Worm (Caenorhabditis elegans): Measurements from ENCODE around the gene C33H5.16.
A peak's percentile ranks its signal among the peaks of the same experiment; 100 is the strongest.

Gene C33H5.16

ce11 chrIV:7844333-7844973 lies 41.3 kb upstream of the C33H5.16 start (continued):
- TF ChIP-seq saeg-2 (GFP tag; IDR thresholded peaks at IDR 0.05), result no peak
- peak; percentile 42; the same call in 1 of the 2 replicates for TF ChIP-seq T26A8.4 (GFP tag; IDR thresholded peaks at IDR 0.05)
- TF ChIP-seq ces-1 (GFP tag; optimal IDR thresholded peaks at IDR 0.05), result no peak
- no peak for TF ChIP-seq gei-8 (GFP tag; optimal IDR thresholded peaks at IDR 0.05)
- peak; percentile 10 for TF ChIP-seq T20F7.1 (GFP tag; optimal IDR thresholded peaks at IDR 0.05)
- TF ChIP-seq hlh-30 (tag; optimal IDR thresholded peaks at IDR 0.05; ENCODE audit: insufficient read depth), result peak; percentile 77
- TF ChIP-seq mep-1 (tag; optimal IDR thresholded peaks at IDR 0.05), result peak; percentile 39
- no peak for TF ChIP-seq F49E8.2 (tag; optimal IDR thresholded peaks at IDR 0.05; ENCODE audit: borderline replicate concordance)
- peak; percentile 85 for TF ChIP-seq hlh-11 (tag; optimal IDR thresholded peaks at IDR 0.05)
- peak; percentile 71 for TF ChIP-seq nhr-28 (tag; optimal IDR thresholded peaks at IDR 0.05)
- peak in 1 of 2 experiments; percentile 38 for TF ChIP-seq mdl-1 (tag; optimal IDR thresholded peaks at IDR 0.05)
- no peak for TF ChIP-seq lin-39 (tag; optimal IDR thresholded peaks at IDR 0.05)
- TF ChIP-seq dmd-6 (GFP tag; IDR thresholded peaks at IDR 0.05), result peak; percentile 87
- peak; percentile 19 for TF ChIP-seq nhr-48 (tag; optimal IDR thresholded peaks at IDR 0.05)
- no peak for TF ChIP-seq egl-27 (tag; optimal IDR thresholded peaks at IDR 0.05)
- peak; percentile 69 for TF ChIP-seq pqm-1 (tag; optimal IDR thresholded peaks at IDR 0.05)
- no peak for TF ChIP-seq ceh-62 (tag; optimal IDR thresholded peaks at IDR 0.05)
- no peak for TF ChIP-seq jun-1 (tag; optimal IDR thresholded peaks at IDR 0.05)
- TF ChIP-seq unc-62 (GFP tag; optimal IDR thresholded peaks at IDR 0.05 in 1 of 2), result peak in 1 of 2 experiments; percentile 95
- no peak for TF ChIP-seq unc-62 (tag; optimal IDR thresholded peaks at IDR 0.05)

DNA sequence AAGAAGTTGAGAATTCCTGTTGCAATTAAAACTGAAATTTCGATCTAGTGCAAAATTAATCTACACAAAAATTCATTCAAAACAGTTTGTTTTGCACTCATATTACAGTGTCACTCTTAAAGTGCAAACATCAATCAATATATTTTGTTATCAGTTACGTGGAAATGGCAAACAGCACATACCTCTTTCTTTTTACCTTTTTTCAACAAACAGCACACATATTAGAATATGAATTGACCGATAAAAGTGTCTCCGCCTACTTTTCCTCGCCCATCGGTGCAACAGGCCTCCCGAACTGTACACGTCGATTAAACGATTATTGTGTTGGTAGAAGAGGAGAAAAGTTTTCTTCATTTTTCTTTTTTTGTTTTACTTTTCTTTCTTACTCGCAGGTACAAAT lies 38.1 kb upstream of the C33H5.16 start:
- TF ChIP-seq unc-62 (GFP tag; optimal IDR thresholded peaks at IDR 0.05 in 1 of 2), result no peak
- TF ChIP-seq unc-62 (tag; optimal IDR thresholded peaks at IDR 0.05), result no peak
- no peak for TF ChIP-seq ZK337.2 (GFP tag; IDR thresholded peaks at IDR 0.05)
- TF ChIP-seq D1046.2 (GFP tag; IDR thresholded peaks at IDR 0.05), result no peak
- peak; percentile 90 for TF ChIP-seq pqm-1 (tag; optimal IDR thresholded peaks at IDR 0.05)
- TF ChIP-seq vab-7 (GFP tag; IDR thresholded peaks at IDR 0.05), result no peak
- TF ChIP-seq dmd-9 (GFP tag; IDR thresholded peaks at IDR 0.05), result no peak
- TF ChIP-seq lin-15B (tag; optimal IDR thresholded peaks at IDR 0.05), result no peak
- TF ChIP-seq dmd-6 (GFP tag; IDR thresholded peaks at IDR 0.05), result peak; percentile 78
- TF ChIP-seq php-3 (GFP tag; IDR thresholded peaks at IDR 0.05), result peak; percentile 73
- 0 out of 2 replicates have a peak, but pooled peaks have one; percentile 35 for TF ChIP-seq tra-1 (GFP tag; IDR thresholded peaks at IDR 0.05)
- peak; percentile 76 for TF ChIP-seq nhr-28 (tag; optimal IDR thresholded peaks at IDR 0.05)
- TF ChIP-seq mep-1 (tag; optimal IDR thresholded peaks at IDR 0.05), result no peak
- peak in 1 of 2 experiments; percentile 1 for TF ChIP-seq hif-1 (tag; optimal IDR thresholded peaks at IDR 0.05)
- TF ChIP-seq mxl-2 (GFP tag; conservative IDR thresholded peaks at IDR 0.05), result no peak
- TF ChIP-seq rbr-2 (tag; optimal IDR thresholded peaks at IDR 0.05), result no peak
- peak; percentile 34 for TF ChIP-seq nhr-77 (tag; optimal IDR thresholded peaks at IDR 0.05)
- TF ChIP-seq dve-1 (tag; optimal IDR thresholded peaks at IDR 0.05; ENCODE audit: insufficient read depth), result peak; percentile 59
- TF ChIP-seq daf-8 (GFP tag; IDR thresholded peaks at IDR 0.05), result no peak
- TF ChIP-seq aha-1 (tag), result peak; percentile 31
- TF ChIP-seq T20F7.1 (GFP tag; optimal IDR thresholded peaks at IDR 0.05), result no peak
- TF ChIP-seq arid-1 (GFP tag; conservative IDR thresholded peaks at IDR 0.05), result no peak
- TF ChIP-seq zfp-3 (GFP tag; conservative IDR thresholded peaks at IDR 0.05), result no peak
- TF ChIP-seq ZK546.5 (tag; optimal IDR thresholded peaks at IDR 0.05), result no peak
- TF ChIP-seq Y105C5A.15 (GFP tag; IDR thresholded peaks at IDR 0.05), result no peak
- peak; percentile 25 for TF ChIP-seq nhr-48 (tag; optimal IDR thresholded peaks at IDR 0.05)
- TF ChIP-seq hlh-11 (tag; optimal IDR thresholded peaks at IDR 0.05), result peak; percentile 76
- TF ChIP-seq daf-16 (GFP tag; optimal IDR thresholded peaks at IDR 0.05), result no peak
- peak; percentile 94 for TF ChIP-seq daf-16 (tag; optimal IDR thresholded peaks at IDR 0.05)
- TF ChIP-seq Y48G9A.11 (GFP tag; IDR thresholded peaks at IDR 0.05), result no peak
- no peak for TF ChIP-seq snpc-4 (tag; optimal IDR thresholded peaks at IDR 0.05)
- no peak for TF ChIP-seq lin-13 (GFP tag; optimal IDR thresholded peaks at IDR 0.05)
